Worm (Caenorhabditis elegans) whole organism, midembryonic: ENCODE results near the gene txt-1.

ENCODE experiments used
- cog-1 ChIP-seq: sonication (generic microtip); optimal IDR thresholded peaks from 2 replicates; lab custom pipeline; 2016; ENCODE audit warnings: missing genetic modification characterization, missing compliant biosample characterization
- flt-1 ChIP-seq: fragments of 200-800 bp; sonication (Bioruptor generic); IDR thresholded peaks from 2 replicates; pipeline ENCODE4 v1.3.6; 2022; ENCODE audit warnings: missing genetic modification characterization, missing compliant biosample characterization
- med-1 ChIP-seq: sonication (generic microtip); optimal IDR thresholded peaks from 2 replicates; lab custom pipeline; 2017; ENCODE audit warnings: missing genetic modification characterization, mild to moderate bottlenecking, missing compliant biosample characterization, antibody characterized with exemption, missing genetic modification reagents; ENCODE audit not compliant: insufficient read depth
- ref-1 ChIP-seq: fragments of 200-800 bp; sonication (Bioruptor generic); conservative IDR thresholded peaks from 2 replicates; pipeline ENCODE4 v1.3.6; 2022; ENCODE audit warnings: missing genetic modification reagents, missing genetic modification characterization, missing compliant biosample characterization
- ztf-23 ChIP-seq: fragments of 200-800 bp; sonication (Bioruptor generic); IDR thresholded peaks from 2 replicates; pipeline ENCODE4 v1.3.6; 2022; ENCODE audit warnings: missing genetic modification reagents, missing genetic modification characterization, missing compliant biosample characterization

DNA sequence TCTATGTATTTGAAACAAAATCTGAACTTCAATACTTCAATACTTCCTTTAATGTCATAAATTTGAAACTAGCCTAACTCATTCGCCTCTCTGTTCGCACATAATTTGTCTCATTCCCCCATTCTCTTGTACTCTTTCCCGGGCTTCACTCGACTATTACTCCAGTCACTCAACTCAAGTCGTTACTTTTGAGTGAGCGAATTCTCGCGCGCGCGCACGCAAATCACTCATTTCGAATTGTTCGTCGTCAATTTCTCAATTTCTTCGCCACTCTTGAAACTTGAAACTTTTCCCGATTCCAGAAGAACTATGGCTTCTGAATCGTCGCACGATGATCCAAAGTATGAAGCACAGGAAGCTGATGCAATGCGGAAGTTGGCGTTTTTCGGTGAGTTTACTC is 1.8 kb upstream of the txt-1 start, which contains the start of gene col-68:
- no peak for TF ChIP-seq cog-1 (tag; lab: Kevin White, UChicago)
- no peak for TF ChIP-seq flt-1 (GFP tag; lab: Robert Waterston, UW)
- no peak for TF ChIP-seq ztf-23 (GFP tag; lab: Robert Waterston, UW)
- TF ChIP-seq med-1 (GFP tag; lab: Kevin White, UChicago), result no peak
- no peak for TF ChIP-seq ref-1 (GFP tag; lab: Robert Waterston, UW)
